Fruit fly (Drosophila melanogaster): Measurements from ENCODE around the gene CG31624.

CG31624 gene

dm6 chr2L:21163311-21163842 lies 36.8 kb downstream of the CG31624 start, which contains the start of gene Noc2 (continued):
- TF ChIP-seq sima (GFP tag; optimal IDR thresholded peaks at IDR 0.05): no peak
- TF ChIP-seq zen (tag; optimal IDR thresholded peaks at IDR 0.05): peak; percentile 6
- TF ChIP-seq CG6683 (GFP tag; optimal IDR thresholded peaks at IDR 0.05): no peak
- TF ChIP-seq fd102C (GFP tag; optimal IDR thresholded peaks at IDR 0.05): no peak
- peak; percentile 37 for TF ChIP-seq CG15514 (GFP tag; optimal IDR thresholded peaks at IDR 0.05)
- no peak for TF ChIP-seq Hey (tag; optimal IDR thresholded peaks at IDR 0.05)
- no peak for TF ChIP-seq Dad (GFP tag; optimal IDR thresholded peaks at IDR 0.05)
- TF ChIP-seq CG1602 (GFP tag; optimal IDR thresholded peaks at IDR 0.05): peak; percentile 24
- TF ChIP-seq wek (GFP tag; optimal IDR thresholded peaks at IDR 0.05): no peak
- TF ChIP-seq emc (GFP tag; optimal IDR thresholded peaks at IDR 0.05): no peak
- TF ChIP-seq CG10321 (GFP tag; IDR thresholded peaks at IDR 0.05): no peak
- no peak for TF ChIP-seq Deaf1 (tag; optimal IDR thresholded peaks at IDR 0.05)
- TF ChIP-seq CG33213 (GFP tag; optimal IDR thresholded peaks at IDR 0.05): peak; percentile 45
- peak; percentile 51 for TF ChIP-seq CG1603 (tag; optimal IDR thresholded peaks at IDR 0.05)
- TF ChIP-seq CG18764 (GFP tag; optimal IDR thresholded peaks at IDR 0.05): peak; percentile 21
- TF ChIP-seq Ravus (GFP tag; IDR thresholded peaks at IDR 0.05): no peak
- no peak for TF ChIP-seq ham (GFP tag; IDR thresholded peaks at IDR 0.05)
- TF ChIP-seq sc (optimal IDR thresholded peaks at IDR 0.05): no peak
- TF ChIP-seq sc (GFP tag; optimal IDR thresholded peaks at IDR 0.05): peak; percentile 6
- no peak for TF ChIP-seq unc-4 (GFP tag; IDR thresholded peaks at IDR 0.05; ENCODE audit: partially characterized antibody)
- no peak for TF ChIP-seq lbe (GFP tag; optimal IDR thresholded peaks at IDR 0.05)
- no peak for TF ChIP-seq CG6254 (GFP tag; optimal IDR thresholded peaks at IDR 0.05)
- peak; percentile 72 for TF ChIP-seq Hr3 (GFP tag; optimal IDR thresholded peaks at IDR 0.05)
- no peak for TF ChIP-seq PHDP (tag; optimal IDR thresholded peaks at IDR 0.05)
- TF ChIP-seq CG16815 (GFP tag; optimal IDR thresholded peaks at IDR 0.05): no peak
- TF ChIP-seq gem (tag; optimal IDR thresholded peaks at IDR 0.05): peak; percentile 65
- TF ChIP-seq HmgZ (tag; optimal IDR thresholded peaks at IDR 0.05): peak; percentile 46
- no peak for TF ChIP-seq wor (GFP tag; IDR thresholded peaks at IDR 0.05)
- TF ChIP-seq CG6791 (GFP tag; IDR thresholded peaks at IDR 0.05; ENCODE audit: partially characterized antibody): no peak
- TF ChIP-seq Ets97D (GFP tag; optimal IDR thresholded peaks at IDR 0.05): peak; percentile 30
- no peak for TF ChIP-seq CG3838 (GFP tag; optimal IDR thresholded peaks at IDR 0.05)
- no peak for TF ChIP-seq CG15479 (GFP tag; optimal IDR thresholded peaks at IDR 0.05)
- peak; percentile 64 for TF ChIP-seq sisA (GFP tag; IDR thresholded peaks at IDR 0.05)
- TF ChIP-seq CG8359 (GFP tag; optimal IDR thresholded peaks at IDR 0.05; ENCODE audit: borderline replicate concordance): no peak
- no peak for TF ChIP-seq Nf-YB (GFP tag; optimal IDR thresholded peaks at IDR 0.05)
- no peak for TF ChIP-seq CG12104 (GFP tag; optimal IDR thresholded peaks at IDR 0.05)
- TF ChIP-seq CG1529 (GFP tag; optimal IDR thresholded peaks at IDR 0.05): no peak
- TF ChIP-seq CG12219 (GFP tag; optimal IDR thresholded peaks at IDR 0.05): no peak
- TF ChIP-seq Atf3 (GFP tag; optimal IDR thresholded peaks at IDR 0.05): no peak
- peak; percentile 51 for TF ChIP-seq pum (GFP tag; optimal IDR thresholded peaks at IDR 0.05)
- TF ChIP-seq YL-1 (GFP tag; optimal IDR thresholded peaks at IDR 0.05): peak; percentile 46
- TF ChIP-seq CG16813 (GFP tag; IDR thresholded peaks at IDR 0.05; ENCODE audit: partially characterized antibody): no peak
- TF ChIP-seq pnt (GFP tag; optimal IDR thresholded peaks at IDR 0.05): peak; percentile 21
- TF ChIP-seq psq (GFP tag; optimal IDR thresholded peaks at IDR 0.05): no peak
- no peak for TF ChIP-seq CG2129 (GFP tag; IDR thresholded peaks at IDR 0.05; ENCODE audit: partially characterized antibody)
- TF ChIP-seq crc (GFP tag; optimal IDR thresholded peaks at IDR 0.05): no peak
- TF ChIP-seq chinmo (GFP tag; IDR thresholded peaks at IDR 0.05; ENCODE audit: partially characterized antibody): no peak
- peak; percentile 65; the same call in 2 of the 3 replicates for TF ChIP-seq zfh1 (GFP tag; IDR thresholded peaks at IDR 0.05)
- no peak for TF ChIP-seq D19B (GFP tag; optimal IDR thresholded peaks at IDR 0.05)
- TF ChIP-seq luna (GFP tag; optimal IDR thresholded peaks at IDR 0.05): no peak
- peak; percentile 4 for TF ChIP-seq kah (GFP tag; optimal IDR thresholded peaks at IDR 0.05)
